Fruit fly (Drosophila melanogaster) whole organism, embryonic: Measurements from ENCODE around the gene mRpL28.

Source experiments
- BtbVII ChIP-seq: fragments of 200-800 bp; sonication (Bioruptor generic); optimal IDR thresholded peaks from 3 replicates; lab custom pipeline; 2017; ENCODE audit warnings: missing biosample characterization, mild to moderate bottlenecking, missing genetic modification characterization
- CG10366 ChIP-seq: fragments of 200-800 bp; sonication (Bioruptor generic); IDR thresholded peaks from 2 replicates; pipeline ENCODE4 v1.3.6; 2022; ENCODE audit warnings: missing biosample characterization, missing genetic modification characterization
- CG10565 ChIP-seq: fragments of 200-800 bp; sonication (Bioruptor generic); optimal IDR thresholded peaks from 3 replicates; lab custom pipeline; 2016; ENCODE audit warnings: missing biosample characterization, mild to moderate bottlenecking, missing genetic modification characterization
- CG1233 ChIP-seq: fragments of 200-800 bp; sonication (Bioruptor generic); optimal IDR thresholded peaks from 4 replicates; lab custom pipeline; 2018; ENCODE audit warnings: missing biosample characterization, mild to moderate bottlenecking, missing genetic modification characterization
- CG12769 ChIP-seq: fragments of 200-800 bp; sonication (Bioruptor generic); optimal IDR thresholded peaks from 2 replicates; lab custom pipeline; 2019; ENCODE audit warnings: missing biosample characterization, mild to moderate bottlenecking, missing genetic modification characterization, moderate library complexity
- CG13287 ChIP-seq: fragments of 200-800 bp; sonication (Bioruptor generic); IDR thresholded peaks from 2 replicates; pipeline ENCODE4 v1.3.6; 2022; ENCODE audit warnings: missing biosample characterization, missing genetic modification characterization; ENCODE audit not compliant: partially characterized antibody
- CG13424 ChIP-seq: fragments of 200-800 bp; sonication (Bioruptor generic); optimal IDR thresholded peaks from 2 replicates; lab custom pipeline; 2019; ENCODE audit warnings: missing biosample characterization, mild to moderate bottlenecking, missing genetic modification characterization, moderate library complexity
- CG13624 ChIP-seq: fragments of 200-800 bp; sonication (Bioruptor generic); optimal IDR thresholded peaks from 2 replicates; lab custom pipeline; 2016; ENCODE audit warnings: missing biosample characterization, missing genetic modification characterization
- CG14441 ChIP-seq: fragments of 200-800 bp; sonication (Bioruptor generic); IDR thresholded peaks from 2 replicates; pipeline ENCODE4 v1.3.6; 2022; ENCODE audit warnings: missing biosample characterization, missing genetic modification characterization
- CG17361 ChIP-seq: fragments of 200-800 bp; sonication (Bioruptor generic); IDR thresholded peaks from 3 replicates; pipeline ENCODE4 v1.3.6; 2022; ENCODE audit warnings: missing biosample characterization, missing genetic modification characterization
- CG17912 ChIP-seq: fragments of 200-800 bp; sonication (Bioruptor generic); optimal IDR thresholded peaks from 2 replicates; lab custom pipeline; 2018; ENCODE audit warnings: missing biosample characterization, mild to moderate bottlenecking, missing genetic modification characterization
- CG18764 ChIP-seq: fragments of 200-800 bp; sonication (Bioruptor generic); optimal IDR thresholded peaks from 3 replicates; lab custom pipeline; 2016; ENCODE audit warnings: missing biosample characterization, missing genetic modification characterization
- CG4707 ChIP-seq: fragments of 200-800 bp; sonication (Bioruptor generic); optimal IDR thresholded peaks from 2 replicates; lab custom pipeline; 2018; ENCODE audit warnings: missing biosample characterization, mild to moderate bottlenecking, missing genetic modification characterization, moderate library complexity
- CG6765 ChIP-seq: fragments of 200-800 bp; sonication (Bioruptor generic); optimal IDR thresholded peaks from 3 replicates; lab custom pipeline; 2017; ENCODE audit warnings: missing biosample characterization, mild to moderate bottlenecking, missing genetic modification characterization
- CG7963 ChIP-seq: fragments of 200-800 bp; sonication (Bioruptor generic); IDR thresholded peaks from 3 replicates; pipeline ENCODE4 v1.3.6; 2022; ENCODE audit warnings: missing biosample characterization, missing genetic modification characterization; ENCODE audit not compliant: partially characterized antibody
- CG8924 ChIP-seq: fragments of 200-800 bp; optimal IDR thresholded peaks from 3 replicates; lab custom pipeline; 2019; ENCODE audit warnings: missing biosample characterization, mild to moderate bottlenecking, missing genetic modification characterization, moderate library complexity
- CG9797 ChIP-seq: fragments of 200-800 bp; sonication (Bioruptor generic); optimal IDR thresholded peaks from 3 replicates; lab custom pipeline; 2018; ENCODE audit warnings: missing biosample characterization, mild to moderate bottlenecking, missing genetic modification characterization
- Camta ChIP-seq: fragments of 200-800 bp; sonication (Bioruptor generic); optimal IDR thresholded peaks from 2 replicates; lab custom pipeline; 2016; ENCODE audit warnings: missing biosample characterization, missing genetic modification characterization
- Chrac-16 ChIP-seq: fragments of 200-800 bp; sonication (Bioruptor generic); optimal IDR thresholded peaks from 3 replicates; lab custom pipeline; 2016; ENCODE audit warnings: missing biosample characterization, missing genetic modification characterization
- E2f2 ChIP-seq: fragments of 200-800 bp; sonication (Bioruptor generic); IDR thresholded peaks from 2 replicates; pipeline ENCODE4 v1.3.6; 2022; ENCODE audit warnings: missing biosample characterization, missing genetic modification characterization
- ERR ChIP-seq: fragments of 200-800 bp; sonication (Bioruptor generic); optimal IDR thresholded peaks from 2 replicates; lab custom pipeline; 2016; ENCODE audit warnings: missing biosample characterization, missing genetic modification characterization
- Fer2 ChIP-seq: fragments of 200-800 bp; sonication (Bioruptor generic); optimal IDR thresholded peaks from 2 replicates; lab custom pipeline; 2018; ENCODE audit warnings: missing biosample characterization, mild to moderate bottlenecking, missing genetic modification characterization, moderate library complexity
- HmgZ ChIP-seq: fragments of 200-800 bp; sonication (Bioruptor generic); optimal IDR thresholded peaks from 2 replicates; lab custom pipeline; 2018; ENCODE audit warnings: missing biosample characterization, mild to moderate bottlenecking, missing genetic modification characterization
- MESR4 ChIP-seq: fragments of 200-800 bp; sonication (Bioruptor generic); optimal IDR thresholded peaks from 2 replicates; lab custom pipeline; 2018; ENCODE audit warnings: missing biosample characterization, mild to moderate bottlenecking, missing genetic modification characterization, moderate library complexity
- Med ChIP-seq: fragments of 200-800 bp; sonication (Bioruptor generic); peaks from one replicate; lab custom pipeline; 2016; ENCODE audit warnings: missing biosample characterization, missing genetic modification characterization, mild to moderate bottlenecking, inconsistent platforms, moderate library complexity
- Sin3A ChIP-seq: fragments of >200 bp; optimal IDR thresholded peaks from 2 replicates; lab custom pipeline; 2018
- Usf ChIP-seq: fragments of 200-800 bp; sonication (Bioruptor generic); optimal IDR thresholded peaks from 2 replicates; lab custom pipeline; 2017; ENCODE audit warnings: missing genotype, missing biosample characterization, missing genetic modification characterization
- abd-A ChIP-seq: fragments of 200-800 bp; sonication (Bioruptor generic); optimal IDR thresholded peaks from 3 replicates; lab custom pipeline; 2019; ENCODE audit warnings: missing biosample characterization, mild to moderate bottlenecking, missing genetic modification characterization, moderate library complexity
- ash1 ChIP-seq: fragments of 200-800 bp; sonication (Bioruptor generic); optimal IDR thresholded peaks from 2 replicates; lab custom pipeline; 2018; ENCODE audit warnings: missing biosample characterization, mild to moderate bottlenecking, missing genetic modification characterization
- az2 ChIP-seq: fragments of 200-800 bp; sonication (Bioruptor generic); optimal IDR thresholded peaks from 3 replicates; lab custom pipeline; 2016; ENCODE audit warnings: missing biosample characterization, missing genetic modification characterization
- caup ChIP-seq: fragments of 200-800 bp; sonication (Bioruptor generic); optimal IDR thresholded peaks from 3 replicates; lab custom pipeline; 2017; ENCODE audit warnings: missing biosample characterization, mild to moderate bottlenecking, missing genetic modification characterization, moderate library complexity; ENCODE audit not compliant: severe bottlenecking
- cg ChIP-seq: fragments of 200-800 bp; sonication (Bioruptor generic); optimal IDR thresholded peaks from 3 replicates; lab custom pipeline; 2019; ENCODE audit warnings: missing biosample characterization, mild to moderate bottlenecking, missing genetic modification characterization, moderate library complexity
- chinmo ChIP-seq: fragments of 200-800 bp; sonication (Bioruptor generic); IDR thresholded peaks from 4 replicates; pipeline ENCODE4 v1.3.6; 2022; ENCODE audit warnings: missing biosample characterization, missing genetic modification characterization; ENCODE audit not compliant: partially characterized antibody
- crol ChIP-seq: fragments of 200-800 bp; sonication (Bioruptor generic); IDR thresholded peaks from 2 replicates; pipeline ENCODE4 v1.3.6; 2022; ENCODE audit warnings: missing biosample characterization, missing genetic modification characterization
- dmrt99B ChIP-seq: fragments of 200-800 bp; sonication (Bioruptor generic); optimal IDR thresholded peaks from 2 replicates; lab custom pipeline; 2018; ENCODE audit warnings: missing biosample characterization, mild to moderate bottlenecking, missing genetic modification characterization, moderate library complexity
- eyg ChIP-seq: fragments of 200-800 bp; sonication (Bioruptor generic); optimal IDR thresholded peaks from 3 replicates; lab custom pipeline; 2016; ENCODE audit warnings: missing biosample characterization, missing genetic modification characterization
- fru ChIP-seq: fragments of >200 bp; optimal IDR thresholded peaks from 2 replicates; lab custom pipeline; 2017
- gro ChIP-seq: fragments of 200-800 bp; sonication (Bioruptor generic); optimal IDR thresholded peaks from 2 replicates; lab custom pipeline; 2016; ENCODE audit warnings: missing biosample characterization, missing genetic modification characterization
- jigr1 ChIP-seq: fragments of 200-800 bp; sonication (Bioruptor generic); IDR thresholded peaks from 3 replicates; pipeline ENCODE4 v1.3.6; 2022; ENCODE audit warnings: missing biosample characterization, missing genetic modification characterization
- kay ChIP-seq: fragments of 200-800 bp; sonication (Bioruptor generic); optimal IDR thresholded peaks from 2 replicates; lab custom pipeline; 2016; ENCODE audit warnings: missing biosample characterization, missing genetic modification characterization
- lov ChIP-seq, 2 experiments: fragments of 200-800 bp in 1 of 2; fragments of >200 bp in 1 of 2; sonication (Bioruptor generic) in 1 of 2; IDR thresholded peaks in 1 of 2; optimal IDR thresholded peaks in 1 of 2; 2 replicates in 1 of 2; 3 replicates in 1 of 2; pipeline versions ENCODE4 v1.3.6 to Lab custom; 2017 to 2022; ENCODE audit warnings: missing biosample characterization in 1 of 2, missing genetic modification characterization in 1 of 2
- mirr ChIP-seq: fragments of 200-800 bp; sonication (Bioruptor generic); optimal IDR thresholded peaks from 3 replicates; lab custom pipeline; 2018; ENCODE audit warnings: missing biosample characterization, mild to moderate bottlenecking, missing genetic modification characterization
- nom ChIP-seq: fragments of 200-800 bp; sonication (Bioruptor generic); optimal IDR thresholded peaks from 2 replicates; lab custom pipeline; 2017; ENCODE audit warnings: missing biosample characterization, missing genetic modification characterization, mild to moderate bottlenecking, moderate library complexity, missing genetic modification reagents
- odd ChIP-seq: fragments of 200-800 bp; sonication (Bioruptor generic); optimal IDR thresholded peaks from 2 replicates; lab custom pipeline; 2017; ENCODE audit warnings: missing biosample characterization, mild to moderate bottlenecking, missing genetic modification characterization
- ranshi ChIP-seq: fragments of 200-800 bp; sonication (Bioruptor generic); IDR thresholded peaks from 2 replicates; pipeline ENCODE4 v1.3.6; 2022; ENCODE audit warnings: missing biosample characterization, missing genetic modification characterization
- schlank ChIP-seq: fragments of 200-800 bp; sonication (Bioruptor generic); optimal IDR thresholded peaks from 2 replicates; lab custom pipeline; 2018; ENCODE audit warnings: missing biosample characterization, mild to moderate bottlenecking, missing genetic modification characterization
- so ChIP-seq: fragments of 200-800 bp; sonication (Bioruptor generic); IDR thresholded peaks from 3 replicates; pipeline ENCODE4 v1.3.6; 2022; ENCODE audit warnings: missing biosample characterization, missing genetic modification characterization
- sob ChIP-seq: fragments of 200-800 bp; sonication (Bioruptor generic); IDR thresholded peaks from 2 replicates; pipeline ENCODE4 v1.3.6; 2022; ENCODE audit warnings: missing biosample characterization, missing genetic modification characterization
- tgo ChIP-seq: fragments of 200-800 bp; sonication (Bioruptor generic); IDR thresholded peaks from 3 replicates; pipeline ENCODE4 v1.3.6; 2022; ENCODE audit warnings: missing biosample characterization, missing genetic modification characterization
- tin ChIP-seq: fragments of 200-800 bp; sonication (Bioruptor generic); optimal IDR thresholded peaks from 3 replicates; lab custom pipeline; 2016; ENCODE audit warnings: missing biosample characterization, missing genetic modification characterization
- vnd ChIP-seq: fragments of 200-800 bp; sonication (Bioruptor generic); IDR thresholded peaks from 3 replicates; pipeline ENCODE4 v1.3.6; 2022; ENCODE audit warnings: missing biosample characterization, missing genetic modification characterization; ENCODE audit not compliant: partially characterized antibody

mRpL28 gene

dm6 chr2L:4965420-4965819 lies 8.4 kb upstream of the mRpL28 start, which contains the start of gene CG34125 (continued):
- TF ChIP-seq CG17912 (GFP tag; lab: Kevin White, UChicago) = no peak
- TF ChIP-seq CG4707 = no peak
- no peak for TF ChIP-seq eyg (GFP tag; lab: Kevin White, UChicago)
- no peak for TF ChIP-seq Chrac-16 (GFP tag; lab: Kevin White, UChicago)
- TF ChIP-seq Usf (GFP tag; lab: Kevin White, UChicago) = no peak
- no peak for TF ChIP-seq so
- 0 out of 2 replicates have a peak, but pooled peaks have one; percentile 10 for TF ChIP-seq CG10366
- TF ChIP-seq CG6765 (GFP tag; lab: Kevin White, UChicago) = no peak
- no peak for TF ChIP-seq odd (GFP tag; lab: Kevin White, UChicago)
- peak; percentile 67 for TF ChIP-seq Med (GFP tag; lab: Kevin White, UChicago)
- no peak for TF ChIP-seq BtbVII (GFP tag; lab: Kevin White, UChicago)
- peak; percentile 68; the same call in 1 of the 4 replicates for TF ChIP-seq chinmo (GFP tag; lab: Robert Waterston, UW)
- peak; percentile 13 for TF ChIP-seq HmgZ (tag; lab: Kevin White, UChicago)
- TF ChIP-seq E2f2 (GFP tag; lab: Robert Waterston, UW) = 0 out of 2 replicates have a peak, but pooled peaks have one; percentile 22
- TF ChIP-seq CG7963 = no peak
- no peak for TF ChIP-seq CG12769 (tag; lab: Kevin White, UChicago)
- no peak for TF ChIP-seq abd-A (tag; lab: Kevin White, UChicago)
- TF ChIP-seq mirr (GFP tag; lab: Kevin White, UChicago) = no peak
- no peak for TF ChIP-seq CG9797 (GFP tag; lab: Kevin White, UChicago)
- TF ChIP-seq schlank (tag; lab: Kevin White, UChicago) = no peak
- no peak for TF ChIP-seq gro
- no peak for TF ChIP-seq sob (GFP tag; lab: Robert Waterston, UW)
- TF ChIP-seq lov (optimal IDR thresholded peaks at IDR 0.05; lab: Kevin White, UChicago) = no peak
- TF ChIP-seq lov (GFP tag; IDR thresholded peaks at IDR 0.05; lab: Robert Waterston, UW) = no peak
- no peak for TF ChIP-seq fru (lab: Kevin White, UChicago)
- no peak for TF ChIP-seq CG13424 (tag; lab: Kevin White, UChicago)
- TF ChIP-seq CG1233 = no peak
- no peak for TF ChIP-seq CG14441
- no peak for TF ChIP-seq CG17361 (GFP tag; lab: Robert Waterston, UW)
- TF ChIP-seq Fer2 (tag; lab: Kevin White, UChicago) = no peak
- peak; percentile 13 for TF ChIP-seq MESR4 (GFP tag; lab: Kevin White, UChicago)
- no peak for TF ChIP-seq nom (GFP tag; lab: Kevin White, UChicago)
- no peak for TF ChIP-seq ERR (GFP tag; lab: Kevin White, UChicago)
- no peak for TF ChIP-seq crol (GFP tag; lab: Robert Waterston, UW)
- TF ChIP-seq cg (GFP tag; lab: Kevin White, UChicago) = no peak
- no peak for TF ChIP-seq Sin3A
- TF ChIP-seq tin = no peak
- no peak for TF ChIP-seq ash1 (GFP tag; lab: Kevin White, UChicago)
- peak; percentile 6 for TF ChIP-seq az2 (GFP tag; lab: Kevin White, UChicago)
- peak; percentile 16 for TF ChIP-seq Camta
- TF ChIP-seq caup (GFP tag; lab: Kevin White, UChicago) = no peak
- no peak for TF ChIP-seq CG8924 (tag; lab: Kevin White, UChicago)
- no peak for TF ChIP-seq CG18764 (GFP tag; lab: Kevin White, UChicago)
- TF ChIP-seq jigr1 (GFP tag; lab: Robert Waterston, UW) = no peak
- TF ChIP-seq kay (GFP tag; lab: Kevin White, UChicago) = peak; percentile 97
- no peak for TF ChIP-seq tgo (GFP tag; lab: Robert Waterston, UW)
- no peak for TF ChIP-seq ranshi
- no peak for TF ChIP-seq CG10565 (GFP tag; lab: Kevin White, UChicago)
- peak; percentile 22; the same call in 1 of the 2 replicates for TF ChIP-seq CG13287 (GFP tag; lab: Robert Waterston, UW)
- TF ChIP-seq CG13624 = peak; percentile 5
- TF ChIP-seq vnd (GFP tag; lab: Robert Waterston, UW) = no peak
- TF ChIP-seq dmrt99B = no peak
